Fruit fly (Drosophila melanogaster) whole organism: ENCODE measurements around the gene Ubc7.

Experiments used
- CG8478 ChIP-seq: fragments of >200 bp; optimal IDR thresholded peaks from 2 replicates; lab custom pipeline; 2018; ENCODE audit warnings: inconsistent platforms
- Dll ChIP-seq: fragments of >200 bp; optimal IDR thresholded peaks from 2 replicates; lab custom pipeline; 2017
- EcR ChIP-seq, 2 experiments: fragments of >200 bp; optimal IDR thresholded peaks; 2 replicates each; lab custom pipeline; 2017; ENCODE audit warnings: missing biosample characterization in 2 of 2, missing genetic modification characterization in 2 of 2, missing genetic modification reagents in 2 of 2
- pan ChIP-seq: fragments of >200 bp; optimal IDR thresholded peaks from 2 replicates; lab custom pipeline; 2017

DNA sequence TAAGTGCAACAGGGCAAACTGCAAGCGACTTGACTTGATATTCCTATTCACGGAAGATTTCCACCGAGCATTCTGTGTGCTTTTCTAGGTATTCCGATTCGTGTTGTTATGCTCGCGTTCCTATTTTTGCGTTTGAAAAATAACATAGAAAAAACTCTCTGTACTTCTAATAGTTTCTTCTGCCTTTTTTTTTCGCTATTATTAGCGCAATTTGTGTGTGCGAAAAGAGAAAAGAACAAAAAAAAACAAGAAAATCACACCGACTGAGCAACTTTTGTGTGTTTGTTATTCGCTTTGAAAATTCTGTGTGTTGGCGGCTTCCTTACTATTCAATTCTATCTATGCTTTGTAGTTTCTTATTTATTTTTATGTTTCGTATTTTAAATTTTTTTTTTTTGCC, 9.7 kb upstream of the Ubc7 start:
- TF ChIP-seq CG8478 (lab: Kevin White, UChicago) = no peak
- TF ChIP-seq pan = no peak
- no peak for TF ChIP-seq EcR (GFP tag; optimal IDR thresholded peaks at IDR 0.05; lab: Kevin White, UChicago)
- no peak for TF ChIP-seq Dll (lab: Kevin White, UChicago)
